Worm (Caenorhabditis elegans) whole organism, L1 larva: Measurements from ENCODE around the gene nhr-12.

Experiments used
- C16A3.4 ChIP-seq: fragments of 150-350 bp; optimal IDR thresholded peaks from 2 replicates; lab custom pipeline; 2014; ENCODE audit warnings: missing biosample characterization, missing genetic modification characterization
- blmp-1 ChIP-seq: fragments of 150-350 bp; optimal IDR thresholded peaks from 2 replicates; lab custom pipeline; 2014; ENCODE audit warnings: missing biosample characterization, missing genetic modification characterization
- ceh-8 ChIP-seq: fragments of 200-800 bp; sonication (Bioruptor generic); optimal IDR thresholded peaks from 2 replicates; lab custom pipeline; 2018; ENCODE audit warnings: mild to moderate bottlenecking, missing genetic modification characterization, moderate library complexity, missing compliant biosample characterization
- ceh-88 ChIP-seq: fragments of 200-800 bp; sonication (Bioruptor generic); IDR thresholded peaks from 2 replicates; pipeline ENCODE4 v1.3.6; 2022; ENCODE audit warnings: missing genetic modification characterization, missing compliant biosample characterization
- ces-1 ChIP-seq: fragments of 150-350 bp; optimal IDR thresholded peaks from 2 replicates; lab custom pipeline; 2014; ENCODE audit warnings: missing biosample characterization, missing genetic modification reagents, missing genetic modification characterization
- dsc-1 ChIP-seq: sonication (generic microtip); optimal IDR thresholded peaks from 2 replicates; lab custom pipeline; 2016; ENCODE audit warnings: mild to moderate bottlenecking, missing genetic modification characterization, missing compliant biosample characterization
- efl-1 ChIP-seq, 4 experiments: fragments of 150-350 bp; optimal IDR thresholded peaks in 3 of 4; peaks in 1 of 4; 1 replicate in 1 of 4; 2 replicates in 3 of 4; lab custom pipeline; 2014; ENCODE audit warnings: missing biosample characterization in 2 of 4, missing genetic modification characterization in 2 of 4, missing genetic modification reagents in 2 of 4
- elt-2 ChIP-seq: sonication (generic microtip); optimal IDR thresholded peaks from 2 replicates; lab custom pipeline; 2016; ENCODE audit warnings: missing genetic modification characterization, mild to moderate bottlenecking, inconsistent platforms, missing compliant biosample characterization, missing genetic modification reagents
- elt-3 ChIP-seq, 6 experiments: fragments of 150-350 bp in 1 of 6; sonication (generic microtip); optimal IDR thresholded peaks; 2 replicates each; lab custom pipeline; 2017 to 2018; ENCODE audit warnings: missing biosample characterization in 6 of 6, missing genetic modification characterization in 6 of 6, inconsistent platforms in 1 of 6
- fkh-10 ChIP-seq: sonication (generic microtip); optimal IDR thresholded peaks from 2 replicates; lab custom pipeline; 2017; ENCODE audit warnings: missing biosample characterization, missing genetic modification reagents, missing genetic modification characterization
- fkh-8 ChIP-seq: sonication (generic microtip); optimal IDR thresholded peaks from 2 replicates; lab custom pipeline; 2016; ENCODE audit warnings: mild to moderate bottlenecking, missing genetic modification characterization, missing compliant biosample characterization
- grh-1 ChIP-seq: fragments of 200-800 bp; sonication (Bioruptor generic); IDR thresholded peaks from 2 replicates; pipeline ENCODE4 v1.3.6; 2022; ENCODE audit warnings: missing genetic modification reagents, missing genetic modification characterization, missing compliant biosample characterization
- hlh-17 ChIP-seq: fragments of 200-800 bp; sonication (Bioruptor generic); optimal IDR thresholded peaks from 2 replicates; lab custom pipeline; 2018; ENCODE audit warnings: missing genetic modification characterization, mild to moderate bottlenecking, missing compliant biosample characterization, moderate library complexity, borderline replicate concordance
- irx-1 ChIP-seq: sonication (generic microtip); optimal IDR thresholded peaks from 2 replicates; lab custom pipeline; 2016; ENCODE audit warnings: missing genetic modification characterization, missing compliant biosample characterization
- isw-1 ChIP-seq: fragments of 200-800 bp; sonication (Bioruptor generic); IDR thresholded peaks from 2 replicates; pipeline ENCODE4 v1.3.6; 2022; ENCODE audit warnings: missing genetic modification characterization, missing compliant biosample characterization
- jun-1 ChIP-seq: fragments of 150-350 bp; optimal IDR thresholded peaks from 2 replicates; lab custom pipeline; 2014; ENCODE audit warnings: missing biosample characterization, missing genetic modification reagents, missing genetic modification characterization
- lin-14 ChIP-seq: fragments of 200-800 bp; sonication (Bioruptor generic); optimal IDR thresholded peaks from 2 replicates; lab custom pipeline; 2018; ENCODE audit warnings: mild to moderate bottlenecking, missing genetic modification characterization, moderate library complexity, missing compliant biosample characterization
- lin-15B ChIP-seq: fragments of 150-350 bp; sonication (generic microtip); optimal IDR thresholded peaks from 3 replicates; lab custom pipeline; 2014; ENCODE audit warnings: missing biosample characterization, missing genetic modification characterization
- lin-35 ChIP-seq, 2 experiments: fragments of 150-350 bp; optimal IDR thresholded peaks; 2 replicates each; lab custom pipeline; 2014; ENCODE audit warnings: missing biosample characterization in 2 of 2, missing genetic modification characterization in 2 of 2, missing genetic modification reagents in 2 of 2
- mdl-1 ChIP-seq, 2 experiments: fragments of 150-350 bp; optimal IDR thresholded peaks; 2 replicates each; lab custom pipeline; 2014 to 2017; ENCODE audit warnings: missing biosample characterization in 2 of 2, missing genetic modification characterization in 2 of 2, inconsistent platforms in 1 of 2
- mef-2 ChIP-seq: fragments of 150-350 bp; optimal IDR thresholded peaks from 2 replicates; lab custom pipeline; 2014; ENCODE audit warnings: missing biosample characterization, missing genetic modification characterization
- mep-1 ChIP-seq: fragments of 150-350 bp; optimal IDR thresholded peaks from 2 replicates; lab custom pipeline; 2014; ENCODE audit warnings: missing biosample characterization, missing genetic modification characterization
- nhr-11 ChIP-seq: fragments of 150-350 bp; optimal IDR thresholded peaks from 2 replicates; lab custom pipeline; 2014; ENCODE audit warnings: missing biosample characterization, missing genetic modification characterization
- nhr-12 ChIP-seq: sonication (generic microtip); optimal IDR thresholded peaks from 2 replicates; lab custom pipeline; 2017; ENCODE audit warnings: missing biosample characterization, missing genetic modification characterization
- nhr-19 ChIP-seq: fragments of 200-800 bp; sonication (Bioruptor generic); conservative IDR thresholded peaks from 2 replicates; pipeline ENCODE4 v1.3.6; 2022; ENCODE audit warnings: missing genetic modification characterization, missing compliant biosample characterization
- nhr-20 ChIP-seq: sonication (generic microtip); optimal IDR thresholded peaks from 2 replicates; lab custom pipeline; 2016; ENCODE audit warnings: mild to moderate bottlenecking, missing genetic modification characterization, missing compliant biosample characterization
- nhr-237 ChIP-seq: fragments of 150-350 bp; optimal IDR thresholded peaks from 2 replicates; lab custom pipeline; 2014; ENCODE audit warnings: missing biosample characterization, missing genetic modification characterization
- nhr-71 ChIP-seq: sonication (generic microtip); optimal IDR thresholded peaks from 2 replicates; lab custom pipeline; 2016; ENCODE audit warnings: mild to moderate bottlenecking, missing genetic modification characterization, moderate library complexity, missing compliant biosample characterization
- nhr-85 ChIP-seq: sonication (generic microtip); peaks from one replicate; lab custom pipeline; 2016; ENCODE audit warnings: missing genetic modification characterization, inconsistent platforms, missing compliant biosample characterization
- nhr-90 ChIP-seq: sonication (generic microtip); optimal IDR thresholded peaks from 2 replicates; lab custom pipeline; 2016; ENCODE audit warnings: mild to moderate bottlenecking, missing genetic modification characterization, missing compliant biosample characterization; ENCODE audit not compliant: poor library complexity
- pax-3 ChIP-seq: fragments of 200-800 bp; sonication (Bioruptor generic); optimal IDR thresholded peaks from 2 replicates; lab custom pipeline; 2018; ENCODE audit warnings: mild to moderate bottlenecking, missing genetic modification characterization, moderate library complexity, missing compliant biosample characterization
- rnt-1 ChIP-seq: sonication (generic microtip); optimal IDR thresholded peaks from 2 replicates; lab custom pipeline; 2016; ENCODE audit warnings: mild to moderate bottlenecking, missing genetic modification characterization, moderate library complexity, missing compliant biosample characterization
- snpc-4 ChIP-seq: fragments of 150-350 bp; optimal IDR thresholded peaks from 2 replicates; lab custom pipeline; 2014; ENCODE audit warnings: missing biosample characterization, missing genetic modification characterization
- swsn-7 ChIP-seq: sonication (generic microtip); optimal IDR thresholded peaks from 2 replicates; lab custom pipeline; 2016; ENCODE audit warnings: missing genetic modification characterization, missing compliant biosample characterization
- unc-130 ChIP-seq: fragments of 150-350 bp; optimal IDR thresholded peaks from 2 replicates; lab custom pipeline; 2017; ENCODE audit warnings: missing biosample characterization, missing genetic modification characterization, inconsistent platforms
- unc-98 ChIP-seq: fragments of 200-800 bp; sonication (Bioruptor generic); IDR thresholded peaks from 2 replicates; pipeline ENCODE4 v1.3.6; 2022; ENCODE audit warnings: missing genetic modification characterization, missing compliant biosample characterization
- vab-15 ChIP-seq: sonication (generic microtip); optimal IDR thresholded peaks from 2 replicates; lab custom pipeline; 2017; ENCODE audit warnings: missing genotype, mild to moderate bottlenecking, missing genetic modification characterization, missing compliant biosample characterization
- xbp-1 ChIP-seq: sonication (generic microtip); optimal IDR thresholded peaks from 2 replicates; lab custom pipeline; 2016; ENCODE audit warnings: missing genetic modification characterization, missing compliant biosample characterization
- ztf-11 ChIP-seq, 2 experiments: sonication (generic microtip); optimal IDR thresholded peaks; 2 replicates each; lab custom pipeline; 2016 to 2017; ENCODE audit warnings: missing genetic modification characterization in 2 of 2, missing biosample characterization in 1 of 2, missing compliant biosample characterization in 1 of 2

The nhr-12 gene

DNA sequence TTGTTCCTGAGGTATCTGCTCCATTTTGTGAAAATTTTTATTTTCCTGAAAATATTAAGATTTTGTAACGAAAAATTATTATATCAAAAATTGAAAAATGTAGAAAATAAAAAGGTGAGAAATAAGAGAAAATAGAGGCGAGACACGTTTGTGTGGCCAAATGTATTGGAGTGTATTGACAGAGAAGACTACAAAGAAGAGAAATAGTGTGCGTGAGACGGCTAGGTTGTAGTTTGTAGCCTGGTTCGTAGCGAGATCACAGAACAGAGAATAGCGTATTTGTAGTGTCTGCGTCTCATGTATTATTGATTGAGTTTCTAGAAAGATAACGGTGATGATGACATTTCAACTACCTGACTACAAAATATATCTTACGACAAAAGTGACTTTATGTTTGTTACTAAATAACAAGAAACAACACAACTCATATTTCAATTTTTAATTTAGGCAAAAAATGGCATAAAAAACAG lies at the start of gene nhr-12:
Gene nhr-12, minus strand, starts transcription at position 51 of the 470 bp plus-strand sequence.
- TF ChIP-seq vab-15 (tag; lab: Kevin White, UChicago) = no peak
- TF ChIP-seq efl-1 (optimal IDR thresholded peaks at IDR 0.05; lab: Kevin White, UChicago) = peak; percentile 1 to 9
- TF ChIP-seq efl-1 (GFP tag; optimal IDR thresholded peaks at IDR 0.05 in 1 of 2; lab: Kevin White, UChicago) = no peak
- TF ChIP-seq grh-1 (GFP tag; lab: Robert Waterston, UW) = no peak
- TF ChIP-seq lin-15B = no peak
- TF ChIP-seq nhr-11 (tag; lab: Kevin White, UChicago) = no peak
- no peak for TF ChIP-seq nhr-12 (tag; lab: Kevin White, UChicago)
- peak; percentile 50 for TF ChIP-seq nhr-71
- TF ChIP-seq ceh-8 (GFP tag; lab: Kevin White, UChicago) = no peak
- no peak for TF ChIP-seq xbp-1 (tag; lab: Kevin White, UChicago)
- no peak for TF ChIP-seq dsc-1 (tag; lab: Kevin White, UChicago)
- TF ChIP-seq ces-1 = no peak
- TF ChIP-seq pax-3 (tag; lab: Kevin White, UChicago) = no peak
- no peak for TF ChIP-seq isw-1 (GFP tag; lab: Robert Waterston, UW)
- no peak for TF ChIP-seq nhr-85 (tag; lab: Kevin White, UChicago)
- TF ChIP-seq C16A3.4 (tag; lab: Kevin White, UChicago) = no peak
- no peak for TF ChIP-seq swsn-7 (tag; lab: Kevin White, UChicago)
- peak; percentile 8 for TF ChIP-seq blmp-1
- TF ChIP-seq nhr-19 (GFP tag; lab: Robert Waterston, UW) = no peak
- TF ChIP-seq ceh-88 (GFP tag; lab: Robert Waterston, UW) = no peak
- TF ChIP-seq elt-2 (tag; lab: Kevin White, UChicago) = no peak
- TF ChIP-seq nhr-20 (tag; lab: Kevin White, UChicago) = peak; percentile 59
- TF ChIP-seq lin-35 (GFP tag; optimal IDR thresholded peaks at IDR 0.05; lab: Kevin White, UChicago) = peak in 1 of 2 experiments; percentile 7
- TF ChIP-seq lin-14 (GFP tag; lab: Kevin White, UChicago) = no peak
- TF ChIP-seq, all 84 proteins: peak for 5

DNA sequence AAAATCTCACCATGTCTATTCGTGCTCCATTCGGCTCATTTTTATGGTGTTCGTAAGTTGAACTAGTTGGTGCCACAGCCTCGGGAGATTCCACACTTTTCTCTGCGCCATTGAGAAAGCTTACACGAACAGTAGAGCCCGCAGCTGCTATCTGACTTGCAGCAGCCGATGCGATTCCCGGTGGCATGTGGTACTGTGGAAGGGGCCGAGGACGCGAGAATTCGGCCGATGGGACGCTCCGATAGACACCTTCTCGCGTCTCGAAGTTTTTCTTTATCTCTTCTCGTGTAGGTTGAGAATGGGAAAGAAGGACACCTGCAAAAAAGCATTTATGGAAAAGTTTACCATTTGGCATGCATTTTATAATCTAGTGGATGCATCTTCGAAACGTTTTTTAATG lies 49.4 kb upstream of the nhr-12 start:
- TF ChIP-seq snpc-4 (tag; lab: Kevin White, UChicago) = no peak
- no peak for TF ChIP-seq hlh-17
- TF ChIP-seq nhr-237 (tag; lab: Kevin White, UChicago) = no peak
- TF ChIP-seq nhr-20 (tag; lab: Kevin White, UChicago) = no peak
- no peak for TF ChIP-seq lin-35 (GFP tag; optimal IDR thresholded peaks at IDR 0.05; lab: Kevin White, UChicago)
- no peak for TF ChIP-seq nhr-90 (tag; lab: Kevin White, UChicago)
- TF ChIP-seq mef-2 (tag; lab: Kevin White, UChicago) = no peak
- TF ChIP-seq unc-98 (GFP tag; lab: Robert Waterston, UW) = no peak
- no peak for TF ChIP-seq unc-130 (tag; lab: Kevin White, UChicago)
- no peak for TF ChIP-seq fkh-10
- TF ChIP-seq C16A3.4 (tag; lab: Kevin White, UChicago) = no peak
- TF ChIP-seq jun-1 (tag; lab: Kevin White, UChicago) = no peak
- no peak for TF ChIP-seq xbp-1 (tag; lab: Kevin White, UChicago)
- TF ChIP-seq irx-1 (tag; lab: Kevin White, UChicago) = no peak
- no peak for TF ChIP-seq ztf-11 (tag; optimal IDR thresholded peaks at IDR 0.05; lab: Kevin White, UChicago)

DNA sequence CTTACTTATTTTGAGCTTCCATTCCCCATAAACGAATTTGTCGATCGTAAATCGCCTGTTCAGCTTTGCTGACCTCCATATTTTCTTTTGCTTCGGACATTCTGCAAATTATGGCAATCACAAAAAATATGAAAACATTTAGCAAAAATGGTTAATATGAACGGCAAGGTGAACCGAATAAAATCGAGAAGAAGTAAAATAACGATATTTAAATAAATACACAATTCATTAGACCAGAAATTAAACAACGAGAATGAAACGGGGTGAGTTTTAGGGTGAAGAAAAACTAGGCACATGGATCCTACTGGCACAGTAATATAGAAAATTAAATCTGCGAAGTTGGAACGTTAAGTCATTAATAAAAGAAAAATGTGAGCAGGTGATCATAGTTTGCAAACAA lies 46.3 kb upstream of the nhr-12 start, which contains the start of gene aos-1:
Gene aos-1, minus strand, starts transcription at position 101 of the 400 bp plus-strand sequence.
- TF ChIP-seq nhr-90 (tag; lab: Kevin White, UChicago) = no peak
- TF ChIP-seq, all 84 proteins: peak for 0

DNA sequence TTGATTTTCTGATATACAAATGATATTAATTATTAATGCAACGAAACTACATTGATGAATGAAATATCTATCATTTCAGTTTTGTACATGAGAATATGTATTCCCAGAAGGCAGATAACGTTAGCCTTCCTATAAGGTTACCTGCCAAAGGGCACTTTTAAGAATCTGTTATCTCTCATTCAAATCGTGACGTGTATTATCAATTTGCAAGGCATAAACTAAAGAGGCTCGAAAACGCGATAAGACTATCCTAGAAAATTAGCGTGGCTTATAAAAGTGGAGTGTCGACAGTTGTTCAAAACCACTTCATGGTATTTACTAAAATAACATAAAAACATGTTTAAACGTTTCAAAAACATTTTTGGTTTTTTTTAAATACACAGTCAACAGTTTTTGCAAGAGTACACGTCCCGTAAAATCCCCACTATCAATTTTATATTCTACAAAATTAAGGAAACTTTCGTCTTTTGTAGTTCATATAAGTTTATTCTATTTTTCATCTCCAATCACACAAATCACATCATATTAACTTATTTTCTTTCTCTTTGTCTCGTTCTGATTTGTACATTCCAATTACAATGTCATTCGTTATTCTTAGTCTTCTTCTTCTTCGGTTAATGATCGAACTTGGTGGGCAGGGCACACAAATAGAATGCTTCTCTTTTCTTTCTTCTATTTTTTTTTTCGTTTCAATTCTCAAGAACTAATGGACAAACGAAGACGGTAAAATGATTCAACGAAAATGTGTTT lies 41.1 kb upstream of the nhr-12 start, which contains the start of gene C08B6.10:
Gene C08B6.10, plus strand, starts transcription at position 700 of the 750 bp plus-strand sequence.
- no peak for TF ChIP-seq fkh-8 (tag; lab: Kevin White, UChicago)
- TF ChIP-seq elt-2 (tag; lab: Kevin White, UChicago) = peak; percentile 34
- no peak for TF ChIP-seq rnt-1 (tag; lab: Kevin White, UChicago)
- TF ChIP-seq blmp-1 = peak; percentile 19
- no peak for TF ChIP-seq mdl-1 (tag; optimal IDR thresholded peaks at IDR 0.05; lab: Kevin White, UChicago)
- TF ChIP-seq elt-3 (tag; optimal IDR thresholded peaks at IDR 0.05; lab: Kevin White, UChicago) = peak in 1 of 6 experiments; percentile 23
- TF ChIP-seq mep-1 (tag; lab: Kevin White, UChicago) = no peak
